Fruit fly (Drosophila melanogaster): ENCODE data around the gene Sfp26Ac.

DNA sequence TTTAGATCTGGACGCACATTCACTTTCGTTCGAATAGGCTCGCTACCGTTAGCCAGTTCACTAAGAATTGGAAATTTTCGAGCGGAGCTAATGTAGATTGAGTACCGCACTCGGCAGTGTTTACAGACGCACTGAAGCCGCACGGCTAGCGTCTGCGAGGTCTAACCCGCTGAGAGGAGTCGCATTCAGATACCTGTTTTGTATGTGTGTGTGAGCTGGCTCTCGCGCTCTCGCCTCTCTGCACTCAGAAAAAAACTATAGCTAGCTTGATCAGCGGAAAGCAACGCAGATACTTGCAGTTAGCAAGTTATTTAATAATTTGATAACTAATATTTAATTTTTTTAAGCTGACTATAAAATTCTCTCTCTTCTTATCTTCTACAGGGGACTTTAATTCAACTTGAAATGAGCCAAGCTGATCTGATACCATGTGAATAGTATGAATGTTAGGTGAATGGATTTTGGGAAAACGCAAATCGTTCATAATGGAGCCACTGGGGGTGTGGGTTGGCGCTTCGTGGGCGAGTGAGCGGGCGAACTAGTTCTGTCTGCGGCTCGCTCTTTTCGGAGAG is 5.1 kb downstream of the Sfp26Ac start, which contains the start of gene rau:
- no peak for TF ChIP-seq usp (GFP tag; optimal IDR thresholded peaks at IDR 0.05)
- TF ChIP-seq EcR (GFP tag; optimal IDR thresholded peaks at IDR 0.05): no peak
- no peak for TF ChIP-seq psq (optimal IDR thresholded peaks at IDR 0.05)
- no peak for TF ChIP-seq pan (optimal IDR thresholded peaks at IDR 0.05)
- TF ChIP-seq CG8478 (optimal IDR thresholded peaks at IDR 0.05): no peak
